Fruit fly (Drosophila melanogaster) whole organism, embryonic: ENCODE measurements around the gene CG3651.

Source experiments
- chm ChIP-seq: fragments of 200-800 bp; sonication (Bioruptor generic); IDR thresholded peaks from 2 replicates; pipeline ENCODE4 v1.3.6; 2022; ENCODE audit warnings: missing biosample characterization, missing genetic modification characterization
- knrl ChIP-seq: fragments of 200-800 bp; sonication (Bioruptor generic); IDR thresholded peaks from 3 replicates; pipeline ENCODE4 v1.3.6; 2022; ENCODE audit warnings: missing biosample characterization, missing genetic modification characterization; ENCODE audit not compliant: partially characterized antibody
- zen2 ChIP-seq: fragments of 200-800 bp; sonication (Bioruptor generic); IDR thresholded peaks from 3 replicates; pipeline ENCODE4 v1.3.6; 2022; ENCODE audit warnings: missing biosample characterization, missing genetic modification characterization; ENCODE audit not compliant: partially characterized antibody

dm6 chr2L:22121651-22122165, 570 bp downstream of the CG3651 start:
- no peak for TF ChIP-seq chm (GFP tag; lab: Robert Waterston, UW)
- TF ChIP-seq zen2 (GFP tag; lab: Robert Waterston, UW), result no peak
- TF ChIP-seq knrl (GFP tag; lab: Robert Waterston, UW), result no peak; the same call in 2 of the 3 replicates
